Worm (Caenorhabditis elegans): ENCODE results near the gene elli-1.

ce11 chrIV:8793223-8793622, 38.6 kb upstream of the elli-1 start:
- TF ChIP-seq unc-62 (GFP tag; optimal IDR thresholded peaks at IDR 0.05) (no peak), lin-39 (tag; optimal IDR thresholded peaks at IDR 0.05) (no peak), zag-1 (tag; optimal IDR thresholded peaks at IDR 0.05) (no peak), R02D3.7 (tag; optimal IDR thresholded peaks at IDR 0.05) (no peak), aly-2 (tag; optimal IDR thresholded peaks at IDR 0.05) (no peak), C34F6.9 (tag; optimal IDR thresholded peaks at IDR 0.05) (no peak), Y55F3AM.14 (GFP tag; optimal IDR thresholded peaks at IDR 0.05) (peak; percentile 38), mdl-1 (tag; optimal IDR thresholded peaks at IDR 0.05) (no peak), lsy-2 (tag; optimal IDR thresholded peaks at IDR 0.05) (no peak), dmd-4 (tag; optimal IDR thresholded peaks at IDR 0.05) (no peak), crh-2 (tag; optimal IDR thresholded peaks at IDR 0.05) (no peak), nhr-25 (tag; optimal IDR thresholded peaks at IDR 0.05) (peak; percentile 57)

All from whole organism, L2 larva.